Worm (Caenorhabditis elegans) whole organism, L3 larva: ENCODE results near the gene elo-1.

Source experiments
- nhr-28 ChIP-seq: fragments of 150-350 bp; optimal IDR thresholded peaks from 2 replicates; lab custom pipeline; 2014; ENCODE audit warnings: missing biosample characterization, missing genetic modification characterization
- nhr-76 ChIP-seq: fragments of 150-350 bp; sonication (generic microtip); optimal IDR thresholded peaks from 5 replicates; lab custom pipeline; 2014; ENCODE audit warnings: missing biosample characterization, missing genetic modification characterization

DNA sequence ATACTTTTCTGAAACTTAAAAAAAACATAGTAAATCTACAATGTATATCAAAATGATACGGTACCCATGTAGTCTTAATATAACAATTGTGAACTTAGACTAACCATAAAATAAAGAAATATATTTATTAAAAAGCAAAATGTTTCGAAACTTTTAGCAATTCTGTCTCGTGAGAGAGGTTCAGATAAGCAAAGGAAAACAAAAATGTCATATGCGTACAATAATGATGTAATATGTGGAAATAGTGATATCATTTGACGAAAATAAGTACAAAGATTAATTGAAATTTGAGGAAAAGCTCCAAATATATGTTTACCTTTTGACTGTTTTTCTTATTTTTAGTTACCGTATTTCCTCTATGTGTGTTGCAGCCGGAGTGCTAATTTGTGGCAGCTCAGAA lies 12.0 kb upstream of the elo-1 start:
- TF ChIP-seq nhr-76 (tag; lab: Kevin White, UChicago) (no peak), nhr-28 (tag; lab: Kevin White, UChicago) (no peak)
